Worm (Caenorhabditis elegans): ENCODE results near the gene mrp-6.

mrp-6 gene

ce11 chrX:4148449-4149031, 38.0 kb downstream of the mrp-6 start (continued):
- no peak for TF ChIP-seq unc-62 (GFP tag; optimal IDR thresholded peaks at IDR 0.05 in 1 of 2)
- no peak for TF ChIP-seq unc-62 (tag; optimal IDR thresholded peaks at IDR 0.05)
- TF ChIP-seq ZK546.5 (tag; optimal IDR thresholded peaks at IDR 0.05): no peak
- TF ChIP-seq Y75B8A.6 (GFP tag; IDR thresholded peaks at IDR 0.05): no peak; the same call in 1 of the 2 replicates

DNA sequence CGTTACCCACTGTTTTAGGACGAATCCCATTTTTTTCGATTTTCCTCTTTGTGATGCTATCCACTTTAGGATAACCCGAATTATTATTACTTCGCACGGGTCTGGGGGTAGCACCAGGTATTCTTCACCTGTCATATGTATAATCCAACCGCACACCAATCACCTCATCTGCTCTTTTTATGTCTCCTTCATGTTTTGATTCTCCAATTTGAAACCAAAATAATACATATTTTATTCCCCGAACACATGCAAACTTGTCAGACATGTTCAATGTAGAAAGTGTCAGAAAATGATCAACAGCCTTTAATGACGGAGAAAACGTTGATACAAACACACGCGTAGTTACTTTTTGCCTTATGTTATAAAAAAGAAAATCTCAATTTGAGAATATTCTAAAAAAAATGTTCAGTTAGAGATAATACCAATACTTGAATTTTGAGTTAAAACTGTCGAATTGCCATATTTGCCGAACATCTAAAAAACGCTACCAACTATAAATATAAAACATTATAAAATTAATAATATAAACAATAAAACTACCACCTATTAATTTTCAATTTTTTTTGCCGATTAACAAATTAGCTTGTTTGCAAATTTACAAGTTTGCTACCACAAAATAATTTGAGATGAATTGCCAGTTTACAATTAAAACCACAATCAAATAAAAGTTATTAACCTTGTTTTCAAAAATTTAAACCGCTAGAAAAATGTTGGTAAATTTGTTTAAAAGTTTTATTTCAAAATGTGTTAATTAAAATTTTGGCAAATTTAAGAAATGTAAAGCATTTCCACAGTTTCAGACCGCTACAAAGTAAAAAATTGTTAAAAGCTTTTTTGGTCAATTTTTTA, 38.7 kb downstream of the mrp-6 start:
- TF ChIP-seq pha-4 (GFP tag; IDR thresholded peaks at IDR 0.05) (peak; percentile 46; the same call in 1 of the 2 replicates), pha-4 (tag; optimal IDR thresholded peaks at IDR 0.05) (no peak), duxl-1 (tag; optimal IDR thresholded peaks at IDR 0.05; ENCODE audit: poor library complexity) (peak; percentile 60), egl-43 (GFP tag; IDR thresholded peaks at IDR 0.05) (no peak), nhr-48 (tag; optimal IDR thresholded peaks at IDR 0.05) (peak; percentile 15), dpl-1 (GFP tag; optimal IDR thresholded peaks at IDR 0.05) (no peak), nhr-28 (tag; optimal IDR thresholded peaks at IDR 0.05) (no peak), D1046.2 (GFP tag; IDR thresholded peaks at IDR 0.05) (no peak), nhr-41 (GFP tag; IDR thresholded peaks at IDR 0.05) (0 out of 2 replicates have a peak, but pooled peaks have one; percentile 68), hif-1 (tag; optimal IDR thresholded peaks at IDR 0.05) (peak in 1 of 2 experiments; percentile 0), mxl-2 (GFP tag; conservative IDR thresholded peaks at IDR 0.05) (no peak), unc-62 (GFP tag; optimal IDR thresholded peaks at IDR 0.05 in 1 of 2) (no peak), unc-62 (tag; optimal IDR thresholded peaks at IDR 0.05) (no peak), ceh-62 (tag; optimal IDR thresholded peaks at IDR 0.05) (no peak), nhr-76 (tag; optimal IDR thresholded peaks at IDR 0.05) (no peak), unc-39 (tag; optimal IDR thresholded peaks at IDR 0.05) (no peak), zip-11 (GFP tag; IDR thresholded peaks at IDR 0.05) (no peak), zip-2 (tag; optimal IDR thresholded peaks at IDR 0.05) (no peak), nhr-77 (tag; optimal IDR thresholded peaks at IDR 0.05) (no peak), madf-9 (GFP tag; conservative IDR thresholded peaks at IDR 0.05) (peak; percentile 48), zag-1 (tag; optimal IDR thresholded peaks at IDR 0.05) (no peak), nhr-42 (GFP tag; IDR thresholded peaks at IDR 0.05) (peak; percentile 7), zfp-3 (GFP tag; conservative IDR thresholded peaks at IDR 0.05) (peak; percentile 82), ceh-82 (tag; optimal IDR thresholded peaks at IDR 0.05) (no peak), F10B5.3 (tag; optimal IDR thresholded peaks at IDR 0.05) (no peak), aly-2 (tag; optimal IDR thresholded peaks at IDR 0.05) (no peak), R02D3.7 (tag; optimal IDR thresholded peaks at IDR 0.05) (no peak), tra-1 (GFP tag; IDR thresholded peaks at IDR 0.05) (peak; percentile 25; the same call in 1 of the 2 replicates), arid-1 (GFP tag; conservative IDR thresholded peaks at IDR 0.05) (0 out of 2 replicates have a peak, but pooled peaks have one; percentile 53), F37D6.2 (tag; optimal IDR thresholded peaks at IDR 0.05) (peak; percentile 6), madf-5 (GFP tag; IDR thresholded peaks at IDR 0.05) (peak in 1 of 2 experiments; percentile 22; a peak in 1 of 4 replicates), daf-12 (tag; optimal IDR thresholded peaks at IDR 0.05) (no peak), Y48G9A.11 (GFP tag; IDR thresholded peaks at IDR 0.05) (peak; percentile 28; the same call in 1 of the 2 replicates), daf-8 (GFP tag; IDR thresholded peaks at IDR 0.05) (no peak), lin-1 (GFP tag; IDR thresholded peaks at IDR 0.05) (peak; percentile 37; the same call in 1 of the 2 replicates), php-3 (GFP tag; IDR thresholded peaks at IDR 0.05) (0 out of 2 replicates have a peak, but pooled peaks have one; percentile 37), zfp-2 (tag; optimal IDR thresholded peaks at IDR 0.05) (no peak), mep-1 (tag; optimal IDR thresholded peaks at IDR 0.05) (peak; percentile 95), fos-1 (tag; optimal IDR thresholded peaks at IDR 0.05) (no peak), rbr-2 (tag; optimal IDR thresholded peaks at IDR 0.05) (no peak), sdz-12 (GFP tag; optimal IDR thresholded peaks at IDR 0.05) (no peak), F49E8.2 (tag; optimal IDR thresholded peaks at IDR 0.05; ENCODE audit: borderline replicate concordance) (no peak), ceh-32 (tag; optimal IDR thresholded peaks at IDR 0.05; ENCODE audit: poor library complexity) (no peak), ceh-20 (GFP tag; IDR thresholded peaks at IDR 0.05) (peak; percentile 46; the same call in 1 of the 2 replicates), dmd-8 (GFP tag; IDR thresholded peaks at IDR 0.05) (no peak)

Measured in whole organism, L4 larva.